Fruit fly (Drosophila melanogaster) whole organism, adult: Measurements from ENCODE around the gene CG32243.

Experiments
- CG11617 ChIP-seq: fragments of 200-800 bp; sonication (Bioruptor generic); optimal IDR thresholded peaks from 2 replicates; lab custom pipeline; 2017; ENCODE audit warnings: mild to moderate bottlenecking, missing biosample characterization, missing genetic modification reagents, missing genetic modification characterization
- CG12768 ChIP-seq: fragments of 200-800 bp; sonication (Bioruptor generic); optimal IDR thresholded peaks from 2 replicates; lab custom pipeline; 2017; ENCODE audit warnings: missing biosample characterization, missing genetic modification characterization, mild to moderate bottlenecking, moderate library complexity, missing genetic modification reagents
- CG14711 ChIP-seq: fragments of 200-800 bp; sonication (Bioruptor generic); optimal IDR thresholded peaks from 2 replicates; lab custom pipeline; 2018; ENCODE audit warnings: missing biosample characterization, mild to moderate bottlenecking, missing genetic modification characterization, moderate library complexity
- CG1620 ChIP-seq: fragments of 200-800 bp; sonication (Bioruptor generic); optimal IDR thresholded peaks from 2 replicates; lab custom pipeline; 2016; ENCODE audit warnings: missing biosample characterization, missing genetic modification characterization
- CG33017 ChIP-seq: fragments of 200-800 bp; sonication (Bioruptor generic); optimal IDR thresholded peaks from 2 replicates; lab custom pipeline; 2018; ENCODE audit warnings: missing biosample characterization, mild to moderate bottlenecking, missing genetic modification characterization, moderate library complexity
- CG5204 ChIP-seq: fragments of 200-800 bp; sonication (Bioruptor generic); optimal IDR thresholded peaks from 2 replicates; lab custom pipeline; 2016; ENCODE audit warnings: missing biosample characterization, missing genetic modification characterization
- CG7045 ChIP-seq: fragments of 200-800 bp; sonication (Bioruptor generic); optimal IDR thresholded peaks from 2 replicates; lab custom pipeline; 2017; ENCODE audit warnings: missing biosample characterization, mild to moderate bottlenecking, missing genetic modification characterization
- CG7101 ChIP-seq: fragments of 200-800 bp; sonication (Bioruptor generic); optimal IDR thresholded peaks from 2 replicates; lab custom pipeline; 2018; ENCODE audit warnings: missing biosample characterization, mild to moderate bottlenecking, missing genetic modification characterization, moderate library complexity
- Clk ChIP-seq: fragments of 200-800 bp; sonication (Bioruptor generic); optimal IDR thresholded peaks from 2 replicates; lab custom pipeline; 2017; ENCODE audit warnings: missing biosample characterization, missing genetic modification characterization
- Crg-1 ChIP-seq: fragments of 200-800 bp; sonication (Bioruptor generic); optimal IDR thresholded peaks from 2 replicates; lab custom pipeline; 2016; ENCODE audit warnings: missing biosample characterization, missing genetic modification characterization
- Hr96 ChIP-seq: fragments of 200-800 bp; sonication (Bioruptor generic); optimal IDR thresholded peaks from 2 replicates; lab custom pipeline; 2016; ENCODE audit warnings: missing biosample characterization, missing genetic modification characterization
- Mnt ChIP-seq: fragments of 200-800 bp; sonication (Bioruptor generic); optimal IDR thresholded peaks from 2 replicates; lab custom pipeline; 2016; ENCODE audit warnings: missing biosample characterization, mild to moderate bottlenecking, missing genetic modification characterization
- bab1 ChIP-seq: fragments of 200-800 bp; sonication (Bioruptor generic); optimal IDR thresholded peaks from 3 replicates; lab custom pipeline; 2019; ENCODE audit warnings: missing biosample characterization, mild to moderate bottlenecking, missing genetic modification characterization, moderate library complexity
- cic ChIP-seq: fragments of 200-800 bp; sonication (Bioruptor generic); optimal IDR thresholded peaks from 2 replicates; lab custom pipeline; 2017; ENCODE audit warnings: missing biosample characterization, mild to moderate bottlenecking, missing genetic modification characterization, moderate library complexity
- cnc ChIP-seq, 2 experiments: fragments of >200 bp; optimal IDR thresholded peaks; 2 replicates each; lab custom pipeline; 2017
- kay ChIP-seq: fragments of 200-800 bp; sonication (Bioruptor generic); peaks from one replicate; lab custom pipeline; 2016; ENCODE audit warnings: missing biosample characterization, missing genetic modification characterization, borderline replicate concordance
- ovo ChIP-seq: fragments of 200-800 bp; sonication (Bioruptor generic); optimal IDR thresholded peaks from 2 replicates; lab custom pipeline; 2016; ENCODE audit warnings: missing biosample characterization, missing genetic modification characterization
- pad ChIP-seq: fragments of 200-800 bp; sonication (Bioruptor generic); optimal IDR thresholded peaks from 3 replicates; lab custom pipeline; 2017; ENCODE audit warnings: missing biosample characterization, missing genetic modification characterization, mild to moderate bottlenecking, moderate library complexity, missing genetic modification reagents
- tj ChIP-seq: fragments of 200-800 bp; sonication (Bioruptor generic); optimal IDR thresholded peaks from 3 replicates; lab custom pipeline; 2017; ENCODE audit warnings: missing biosample characterization, mild to moderate bottlenecking, missing genetic modification characterization, moderate library complexity
- toe ChIP-seq: fragments of 200-800 bp; sonication (Bioruptor generic); optimal IDR thresholded peaks from 2 replicates; lab custom pipeline; 2016; ENCODE audit warnings: missing biosample characterization, missing genetic modification characterization

CG32243 gene

DNA sequence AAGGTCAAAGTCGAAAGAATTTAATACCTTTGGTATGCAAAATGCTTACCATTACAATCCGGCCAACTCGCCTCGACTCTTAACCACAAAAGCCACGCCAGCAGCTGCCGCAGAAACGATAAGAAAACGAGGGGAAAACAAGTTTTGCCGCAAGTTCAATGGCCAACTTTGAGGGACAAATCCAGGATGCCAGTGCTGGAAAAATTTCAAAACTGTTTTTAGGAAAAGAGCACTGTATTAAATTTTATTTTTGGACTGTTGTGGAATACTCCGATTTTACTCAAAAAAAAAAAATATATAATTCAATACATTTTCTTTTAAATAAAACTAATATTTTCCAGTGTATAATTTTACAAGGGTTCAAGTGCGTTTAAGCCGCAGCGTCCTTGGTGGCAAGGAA lies 46.4 kb downstream of the CG32243 start:
- no peak for TF ChIP-seq CG1620 (GFP tag; lab: Kevin White, UChicago)
- no peak for TF ChIP-seq cnc (optimal IDR thresholded peaks at IDR 0.05; lab: Kevin White, UChicago)
- TF ChIP-seq CG7045 (GFP tag; lab: Kevin White, UChicago), result no peak
- TF ChIP-seq CG7101 (tag; lab: Kevin White, UChicago), result no peak
- no peak for TF ChIP-seq Mnt (GFP tag; lab: Kevin White, UChicago)

DNA sequence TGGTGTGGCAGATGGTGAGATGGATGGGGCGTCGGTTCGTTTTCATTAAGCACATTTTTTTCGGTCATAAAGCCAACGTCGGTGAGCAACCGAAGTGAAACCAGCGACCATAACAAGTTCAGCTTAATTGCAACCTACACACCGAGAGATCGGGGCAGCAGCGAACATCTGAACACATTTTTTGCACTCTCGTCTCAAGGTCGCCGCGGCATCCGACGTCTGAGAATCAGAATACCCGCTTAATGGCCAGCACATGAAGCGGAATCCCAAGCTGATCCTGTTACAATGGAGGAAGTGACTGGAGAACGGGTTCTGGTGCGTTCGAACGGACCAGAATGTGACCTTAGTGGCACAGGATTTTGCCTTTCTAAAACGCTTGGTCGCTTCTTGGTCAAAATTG lies 47.4 kb downstream of the CG32243 start:
- TF ChIP-seq Clk (GFP tag; lab: Kevin White, UChicago), result no peak
- TF ChIP-seq CG14711, result no peak
- TF ChIP-seq toe (GFP tag; lab: Kevin White, UChicago), result no peak
- no peak for TF ChIP-seq cic (GFP tag; lab: Kevin White, UChicago)
- no peak for TF ChIP-seq kay (GFP tag; lab: Kevin White, UChicago)
- no peak for TF ChIP-seq tj (GFP tag; lab: Kevin White, UChicago)
- TF ChIP-seq CG12768 (GFP tag; lab: Kevin White, UChicago), result no peak
- TF ChIP-seq cnc (optimal IDR thresholded peaks at IDR 0.05; lab: Kevin White, UChicago), result no peak
- TF ChIP-seq CG33017, result no peak
- no peak for TF ChIP-seq bab1
- TF ChIP-seq Crg-1 (GFP tag; lab: Kevin White, UChicago), result no peak
- TF ChIP-seq pad, result no peak
- TF ChIP-seq ovo (GFP tag; lab: Kevin White, UChicago), result no peak
- no peak for TF ChIP-seq CG11617

DNA sequence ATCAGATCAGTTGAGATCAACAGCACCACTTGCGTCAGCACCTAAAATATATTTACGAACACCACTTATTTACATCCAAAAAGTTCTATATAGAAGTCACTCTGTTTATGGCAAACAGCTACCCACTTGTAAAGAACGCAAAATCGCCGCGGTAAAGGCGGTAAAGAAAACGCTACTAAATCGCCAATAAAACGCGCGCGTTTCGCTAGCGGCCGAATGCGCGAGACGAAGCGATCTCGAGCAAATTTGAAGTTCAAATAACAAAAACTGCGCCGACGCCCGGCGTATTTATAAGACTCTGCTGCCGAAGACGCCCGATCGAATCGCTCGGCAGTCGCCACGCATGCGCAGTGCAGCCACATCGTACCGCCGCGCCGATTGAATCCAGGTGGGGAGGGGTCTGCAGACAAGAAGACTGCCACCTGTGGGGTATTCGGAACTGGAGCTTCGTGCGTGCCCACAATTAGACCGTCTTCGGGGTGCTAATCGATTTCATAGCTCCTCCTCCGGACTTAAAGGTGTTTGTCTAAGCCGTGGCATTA lies 50.3 kb downstream of the CG32243 start, which contains the start of gene CG13722:
CG13722 (minus strand) TSS at position 262 of the 542 bp plus-strand sequence.
- TF ChIP-seq ovo (GFP tag; lab: Kevin White, UChicago) (no peak), CG11617 (no peak), bab1 (no peak), cnc (optimal IDR thresholded peaks at IDR 0.05; lab: Kevin White, UChicago) (no peak), tj (GFP tag; lab: Kevin White, UChicago) (no peak), CG33017 (no peak), cic (GFP tag; lab: Kevin White, UChicago) (no peak), pad (no peak), Hr96 (no peak), kay (GFP tag; lab: Kevin White, UChicago) (no peak), CG5204 (GFP tag; lab: Kevin White, UChicago) (no peak), CG1620 (GFP tag; lab: Kevin White, UChicago) (no peak), Clk (GFP tag; lab: Kevin White, UChicago) (no peak)

DNA sequence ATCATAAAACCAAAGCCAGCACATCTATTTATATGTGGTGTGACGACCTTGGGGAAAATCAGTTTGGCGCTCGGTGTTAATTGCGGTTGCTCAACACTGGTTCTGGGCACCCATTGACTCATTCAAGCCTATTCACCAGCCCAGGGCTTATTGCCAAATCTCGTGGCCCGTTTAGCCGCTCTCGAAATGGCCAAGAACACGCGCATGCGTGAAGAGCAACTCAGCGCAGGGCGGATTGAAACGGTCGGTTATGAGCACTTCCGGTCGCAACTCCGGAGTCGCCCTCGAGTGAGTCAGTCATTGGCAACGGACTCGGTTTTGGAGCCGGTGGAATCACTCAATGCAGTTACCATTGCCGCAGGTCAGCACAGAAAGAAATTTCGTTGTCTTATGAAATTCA lies 51.6 kb downstream of the CG32243 start:
- TF ChIP-seq CG7045 (GFP tag; lab: Kevin White, UChicago) (no peak), ovo (GFP tag; lab: Kevin White, UChicago) (no peak), cic (GFP tag; lab: Kevin White, UChicago) (no peak), toe (GFP tag; lab: Kevin White, UChicago) (no peak), Mnt (GFP tag; lab: Kevin White, UChicago) (no peak), Clk (GFP tag; lab: Kevin White, UChicago) (no peak), CG14711 (no peak), pad (no peak), tj (GFP tag; lab: Kevin White, UChicago) (no peak), bab1 (no peak), CG11617 (no peak), CG12768 (GFP tag; lab: Kevin White, UChicago) (no peak), Crg-1 (GFP tag; lab: Kevin White, UChicago) (no peak), CG1620 (GFP tag; lab: Kevin White, UChicago) (no peak), CG33017 (no peak), kay (GFP tag; lab: Kevin White, UChicago) (no peak), cnc (optimal IDR thresholded peaks at IDR 0.05; lab: Kevin White, UChicago) (no peak)
